Fruit fly (Drosophila melanogaster) whole organism, embryonic: ENCODE results near the gene CG5521.
A peak's percentile ranks its signal among the peaks of the same experiment; 100 is the strongest.

ENCODE experiments used
- CG12942 ChIP-seq: fragments of 200-800 bp; sonication (Bioruptor generic); optimal IDR thresholded peaks from 3 replicates; lab custom pipeline; 2016; ENCODE audit warnings: missing biosample characterization, missing genetic modification characterization
- CG42726 ChIP-seq: fragments of 200-800 bp; sonication (Bioruptor generic); IDR thresholded peaks from 2 replicates; pipeline ENCODE4 v1.3.6; 2022; ENCODE audit warnings: missing biosample characterization, missing genetic modification characterization; ENCODE audit not compliant: partially characterized antibody
- CTCF ChIP-seq: fragments of 200-800 bp; sonication (Bioruptor generic); optimal IDR thresholded peaks from 2 replicates; lab custom pipeline; 2017; ENCODE audit warnings: missing biosample characterization, mild to moderate bottlenecking, missing genetic modification characterization, moderate library complexity
- Optix ChIP-seq: fragments of 200-800 bp; sonication (Bioruptor generic); IDR thresholded peaks from 3 replicates; pipeline ENCODE4 v1.3.6; 2022; ENCODE audit warnings: missing biosample characterization, missing genetic modification characterization
- PHDP ChIP-seq: fragments of 200-800 bp; sonication (Bioruptor generic); optimal IDR thresholded peaks from 3 replicates; lab custom pipeline; 2018; ENCODE audit warnings: missing biosample characterization, mild to moderate bottlenecking, missing genetic modification characterization, moderate library complexity
- ara ChIP-seq: fragments of 200-800 bp; sonication (Bioruptor generic); IDR thresholded peaks from 2 replicates; pipeline ENCODE4 v1.3.6; 2022; ENCODE audit warnings: missing biosample characterization, missing genetic modification characterization
- br ChIP-seq: fragments of >200 bp; optimal IDR thresholded peaks from 2 replicates; lab custom pipeline; 2017
- chm ChIP-seq: fragments of 200-800 bp; sonication (Bioruptor generic); IDR thresholded peaks from 2 replicates; pipeline ENCODE4 v1.3.6; 2022; ENCODE audit warnings: missing biosample characterization, missing genetic modification characterization
- ems ChIP-seq: fragments of 200-800 bp; sonication (Bioruptor generic); optimal IDR thresholded peaks from 3 replicates; lab custom pipeline; 2016; ENCODE audit warnings: missing biosample characterization, missing genetic modification characterization
- fd3F ChIP-seq: fragments of 200-800 bp; sonication (Bioruptor generic); optimal IDR thresholded peaks from 2 replicates; lab custom pipeline; 2018; ENCODE audit warnings: missing biosample characterization, mild to moderate bottlenecking, missing genetic modification characterization, moderate library complexity
- zen ChIP-seq: fragments of 200-800 bp; sonication (Bioruptor generic); optimal IDR thresholded peaks from 3 replicates; lab custom pipeline; 2018; ENCODE audit warnings: missing biosample characterization, mild to moderate bottlenecking, missing genetic modification characterization, moderate library complexity

dm6 chr3R:26928424-26928823 lies 38.3 kb upstream of the CG5521 start:
- no peak for TF ChIP-seq zen
- TF ChIP-seq chm (GFP tag; lab: Robert Waterston, UW): no peak
- TF ChIP-seq ems (GFP tag; lab: Kevin White, UChicago): peak; percentile 33
- peak; percentile 49; the same call in 1 of the 2 replicates for TF ChIP-seq ara (GFP tag; lab: Robert Waterston, UW)
- no peak for TF ChIP-seq br
- peak; percentile 74 for TF ChIP-seq PHDP (tag; lab: Kevin White, UChicago)
- TF ChIP-seq CG42726: no peak
- no peak for TF ChIP-seq CTCF
- no peak for TF ChIP-seq Optix (GFP tag; lab: Robert Waterston, UW)
- TF ChIP-seq CG12942 (GFP tag; lab: Kevin White, UChicago): peak; percentile 21
- peak; percentile 61 for TF ChIP-seq fd3F (GFP tag; lab: Kevin White, UChicago)
